Worm (Caenorhabditis elegans) whole organism, L1 larva: ENCODE measurements around the gene rps-5.

Experiments
- F16B12.6 ChIP-seq: fragments of 150-350 bp; optimal IDR thresholded peaks from 2 replicates; lab custom pipeline; 2014; ENCODE audit warnings: missing biosample characterization, missing genetic modification characterization
- blmp-1 ChIP-seq: fragments of 150-350 bp; optimal IDR thresholded peaks from 2 replicates; lab custom pipeline; 2014; ENCODE audit warnings: missing biosample characterization, missing genetic modification characterization
- dpl-1 ChIP-seq, 3 experiments: fragments of 150-350 bp in 2 of 3; sonication (generic microtip) in 1 of 3; optimal IDR thresholded peaks; 2 replicates each; lab custom pipeline; 2014 to 2017; ENCODE audit warnings: missing biosample characterization in 3 of 3, missing genetic modification characterization in 3 of 3, missing genetic modification reagents in 3 of 3
- dsc-1 ChIP-seq: sonication (generic microtip); optimal IDR thresholded peaks from 2 replicates; lab custom pipeline; 2016; ENCODE audit warnings: mild to moderate bottlenecking, missing genetic modification characterization, missing compliant biosample characterization
- egl-27 ChIP-seq, 2 experiments: fragments of 150-350 bp in 1 of 2; sonication (generic microtip); optimal IDR thresholded peaks; 3 replicates each; lab custom pipeline; 2017 to 2018; ENCODE audit warnings: missing biosample characterization in 2 of 2, missing genetic modification characterization in 2 of 2, missing genetic modification reagents in 2 of 2
- fkh-10 ChIP-seq: sonication (generic microtip); optimal IDR thresholded peaks from 2 replicates; lab custom pipeline; 2017; ENCODE audit warnings: missing biosample characterization, missing genetic modification reagents, missing genetic modification characterization
- fkh-4 ChIP-seq: sonication (generic microtip); optimal IDR thresholded peaks from 2 replicates; lab custom pipeline; 2016; ENCODE audit warnings: missing compliant biosample characterization, missing genetic modification characterization, borderline replicate concordance
- fos-1 ChIP-seq: fragments of 150-350 bp; optimal IDR thresholded peaks from 2 replicates; lab custom pipeline; 2014; ENCODE audit warnings: missing biosample characterization, missing genetic modification characterization
- lir-3 ChIP-seq: sonication (generic microtip); optimal IDR thresholded peaks from 2 replicates; lab custom pipeline; 2016; ENCODE audit warnings: mild to moderate bottlenecking, missing genetic modification characterization, moderate library complexity, missing compliant biosample characterization; ENCODE audit not compliant: poor library complexity
- mef-2 ChIP-seq: fragments of 150-350 bp; optimal IDR thresholded peaks from 2 replicates; lab custom pipeline; 2014; ENCODE audit warnings: missing biosample characterization, missing genetic modification characterization
- nhr-76 ChIP-seq: sonication (generic microtip); optimal IDR thresholded peaks from 2 replicates; lab custom pipeline; 2017; ENCODE audit warnings: missing biosample characterization, missing genetic modification characterization
- nhr-84 ChIP-seq: sonication (generic microtip); optimal IDR thresholded peaks from 2 replicates; lab custom pipeline; 2017; ENCODE audit warnings: missing biosample characterization, missing genetic modification characterization
- pag-3 ChIP-seq: sonication (generic microtip); optimal IDR thresholded peaks from 2 replicates; lab custom pipeline; 2017; ENCODE audit warnings: missing genetic modification characterization, mild to moderate bottlenecking, missing compliant biosample characterization, antibody characterized with exemption, borderline replicate concordance; ENCODE audit not compliant: insufficient read depth
- ztf-11 ChIP-seq, 2 experiments: sonication (generic microtip); optimal IDR thresholded peaks; 2 replicates each; lab custom pipeline; 2016 to 2017; ENCODE audit warnings: missing genetic modification characterization in 2 of 2, missing biosample characterization in 1 of 2, missing compliant biosample characterization in 1 of 2

DNA sequence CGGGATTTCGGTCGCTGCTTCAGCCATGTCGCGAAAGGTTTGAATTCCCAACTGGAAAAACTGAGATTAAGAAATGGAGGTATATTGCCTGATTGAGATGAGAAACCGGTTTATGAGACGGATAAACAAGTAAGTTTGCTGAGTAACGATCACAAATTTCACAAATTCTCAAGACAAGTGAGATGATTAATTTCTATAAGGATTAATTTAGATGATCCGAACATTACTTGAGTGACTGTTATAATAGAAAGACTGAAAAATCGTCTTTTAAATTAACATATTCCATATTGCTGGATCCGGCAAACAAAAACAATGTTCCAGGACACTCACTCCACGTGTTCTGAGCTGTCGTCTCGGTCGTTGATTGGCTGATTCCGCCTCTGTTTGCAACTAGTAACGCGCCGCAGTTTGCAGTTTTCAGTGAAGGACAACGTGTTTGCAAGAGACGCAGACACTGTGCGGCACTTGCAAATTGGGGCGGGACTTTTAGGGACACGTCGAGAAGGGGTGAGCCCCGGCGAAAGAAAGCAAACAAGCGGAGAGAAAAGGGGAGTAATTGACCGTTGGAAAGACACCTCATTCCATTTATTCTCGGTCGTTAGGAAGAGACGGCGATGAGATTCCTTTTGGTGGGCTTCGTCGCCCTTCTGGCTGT lies 8.1 kb upstream of the rps-5 start, which contains the start of the genes imp-2 and enpl-1:
- peak; percentile 37 for TF ChIP-seq blmp-1 (tag; lab: Kevin White, UChicago)
- TF ChIP-seq ztf-11 (tag; optimal IDR thresholded peaks at IDR 0.05; lab: Kevin White, UChicago), result peak in 1 of 2 experiments; percentile 78
- peak; percentile 75 for TF ChIP-seq fkh-10 (GFP tag; lab: Kevin White, UChicago)
- no peak for TF ChIP-seq pag-3
- TF ChIP-seq fos-1, result peak; percentile 76
- TF ChIP-seq dsc-1 (tag; lab: Kevin White, UChicago), result peak; percentile 85
- peak; percentile 56 for TF ChIP-seq F16B12.6 (tag; lab: Kevin White, UChicago)
- TF ChIP-seq fkh-4, result peak; percentile 51
- TF ChIP-seq nhr-84 (tag; lab: Kevin White, UChicago), result no peak
- TF ChIP-seq lir-3, result peak; percentile 74
- peak; percentile 30 to 31 for TF ChIP-seq egl-27 (tag; optimal IDR thresholded peaks at IDR 0.05; lab: Kevin White, UChicago)
- TF ChIP-seq dpl-1 (GFP tag; optimal IDR thresholded peaks at IDR 0.05; lab: Kevin White, UChicago), result peak; percentile 60 to 79 (median 78)
- peak; percentile 70 for TF ChIP-seq mef-2 (tag; lab: Kevin White, UChicago)
- TF ChIP-seq nhr-76 (tag; lab: Kevin White, UChicago), result peak; percentile 38
